Fruit fly (Drosophila melanogaster) whole organism, embryonic: ENCODE measurements around the gene CG15368.

Experiments used
- CG11247 ChIP-seq: fragments of 200-800 bp; sonication (Bioruptor generic); IDR thresholded peaks from 2 replicates; pipeline ENCODE4 v1.3.6; 2022; ENCODE audit warnings: missing biosample characterization, missing genetic modification characterization
- CG11695 ChIP-seq: fragments of 200-800 bp; sonication (Bioruptor generic); IDR thresholded peaks from 3 replicates; pipeline ENCODE4 v1.3.6; 2022; ENCODE audit warnings: missing biosample characterization, missing genetic modification characterization
- CG11696 ChIP-seq: fragments of 200-800 bp; sonication (Bioruptor generic); IDR thresholded peaks from 2 replicates; pipeline ENCODE4 v1.3.6; 2022; ENCODE audit warnings: missing biosample characterization, missing genetic modification characterization
- CG11723 ChIP-seq: fragments of 200-800 bp; sonication (Bioruptor generic); optimal IDR thresholded peaks from 2 replicates; lab custom pipeline; 2017; ENCODE audit warnings: missing biosample characterization, mild to moderate bottlenecking, missing genetic modification characterization
- CG1832 ChIP-seq: fragments of 200-800 bp; sonication (Bioruptor generic); optimal IDR thresholded peaks from 2 replicates; lab custom pipeline; 2017; ENCODE audit warnings: missing biosample characterization, mild to moderate bottlenecking, missing genetic modification characterization, inconsistent platforms
- CG2116 ChIP-seq: fragments of 200-800 bp; sonication (Bioruptor generic); optimal IDR thresholded peaks from 3 replicates; lab custom pipeline; 2018; ENCODE audit warnings: missing biosample characterization, mild to moderate bottlenecking, missing genetic modification characterization
- CG2712 ChIP-seq: fragments of 200-800 bp; optimal IDR thresholded peaks from 3 replicates; lab custom pipeline; 2019; ENCODE audit warnings: missing biosample characterization, mild to moderate bottlenecking, missing genetic modification characterization, moderate library complexity
- CG4328 ChIP-seq: fragments of 200-800 bp; sonication (Bioruptor generic); optimal IDR thresholded peaks from 3 replicates; lab custom pipeline; 2017; ENCODE audit warnings: missing biosample characterization, missing genetic modification reagents, missing genetic modification characterization
- CG6175 ChIP-seq: fragments of 200-800 bp; sonication (Bioruptor generic); IDR thresholded peaks from 3 replicates; pipeline ENCODE4 v1.3.6; 2022; ENCODE audit warnings: missing biosample characterization, missing genetic modification characterization
- CG6272 ChIP-seq: fragments of 200-800 bp; sonication (Bioruptor generic); IDR thresholded peaks from 2 replicates; pipeline ENCODE4 v1.3.6; 2022; ENCODE audit warnings: missing biosample characterization, missing genetic modification characterization
- CG6683 ChIP-seq: fragments of 200-800 bp; sonication (Bioruptor generic); optimal IDR thresholded peaks from 2 replicates; lab custom pipeline; 2017; ENCODE audit warnings: missing biosample characterization, mild to moderate bottlenecking, missing genetic modification characterization, missing genetic modification reagents
- CG6791 ChIP-seq: fragments of 200-800 bp; sonication (Bioruptor generic); IDR thresholded peaks from 3 replicates; pipeline ENCODE4 v1.3.6; 2022; ENCODE audit warnings: missing biosample characterization, missing genetic modification characterization; ENCODE audit not compliant: partially characterized antibody
- CG7271 ChIP-seq: fragments of 200-800 bp; sonication (Bioruptor generic); optimal IDR thresholded peaks from 2 replicates; lab custom pipeline; 2018; ENCODE audit warnings: missing biosample characterization, mild to moderate bottlenecking, missing genetic modification characterization, moderate library complexity
- CG7556 ChIP-seq: fragments of 200-800 bp; sonication (Bioruptor generic); optimal IDR thresholded peaks from 2 replicates; lab custom pipeline; 2017; ENCODE audit warnings: missing biosample characterization, mild to moderate bottlenecking, missing genetic modification characterization
- CG7987 ChIP-seq: fragments of 200-800 bp; sonication (Bioruptor generic); optimal IDR thresholded peaks from 2 replicates; lab custom pipeline; 2018; ENCODE audit warnings: missing biosample characterization, mild to moderate bottlenecking, missing genetic modification characterization, moderate library complexity
- CG9727 ChIP-seq: fragments of 200-800 bp; sonication (Bioruptor generic); optimal IDR thresholded peaks from 3 replicates; lab custom pipeline; 2017; ENCODE audit warnings: missing biosample characterization, mild to moderate bottlenecking, missing genetic modification characterization
- Dip2 ChIP-seq: fragments of 200-800 bp; sonication (Bioruptor generic); IDR thresholded peaks from 2 replicates; pipeline ENCODE4 v1.3.6; 2022; ENCODE audit warnings: missing biosample characterization, missing genetic modification characterization
- Dip3 ChIP-seq: fragments of 200-800 bp; sonication (Bioruptor generic); optimal IDR thresholded peaks from 3 replicates; lab custom pipeline; 2016; ENCODE audit warnings: missing biosample characterization, missing genetic modification characterization
- Drgx ChIP-seq: fragments of 200-800 bp; sonication (Bioruptor generic); IDR thresholded peaks from 2 replicates; pipeline ENCODE4 v1.3.6; 2022; ENCODE audit warnings: missing biosample characterization, missing genetic modification characterization
- Ets65A ChIP-seq: fragments of 200-800 bp; sonication (Bioruptor generic); peaks from one replicate; lab custom pipeline; 2016; ENCODE audit warnings: missing biosample characterization, missing genetic modification characterization
- HLH54F ChIP-seq: fragments of 200-800 bp; sonication (Bioruptor generic); optimal IDR thresholded peaks from 3 replicates; lab custom pipeline; 2016; ENCODE audit warnings: missing biosample characterization, missing genetic modification characterization
- HmgD ChIP-seq: fragments of 200-800 bp; sonication (Bioruptor generic); optimal IDR thresholded peaks from 3 replicates; lab custom pipeline; 2016; ENCODE audit warnings: missing biosample characterization, missing genetic modification characterization
- Hr39 ChIP-seq: fragments of >200 bp; optimal IDR thresholded peaks from 2 replicates; lab custom pipeline; 2017
- Myb ChIP-seq: fragments of 200-800 bp; sonication (Bioruptor generic); optimal IDR thresholded peaks from 2 replicates; lab custom pipeline; 2016; ENCODE audit warnings: missing biosample characterization, missing genetic modification characterization
- Ptx1 ChIP-seq: fragments of 200-800 bp; sonication (Bioruptor generic); IDR thresholded peaks from 2 replicates; pipeline ENCODE4 v1.3.6; 2022; ENCODE audit warnings: missing biosample characterization, missing genetic modification characterization
- Scr ChIP-seq: fragments of 200-800 bp; sonication (Bioruptor generic); IDR thresholded peaks from 2 replicates; pipeline ENCODE4 v1.3.6; 2022; ENCODE audit warnings: missing biosample characterization, missing genetic modification characterization; ENCODE audit not compliant: partially characterized antibody
- Spps ChIP-seq: fragments of 200-800 bp; sonication (Bioruptor generic); optimal IDR thresholded peaks from 2 replicates; lab custom pipeline; 2018; ENCODE audit warnings: missing biosample characterization, mild to moderate bottlenecking, missing genetic modification characterization
- Ssrp ChIP-seq: fragments of 200-800 bp; sonication (Bioruptor generic); optimal IDR thresholded peaks from 2 replicates; lab custom pipeline; 2018; ENCODE audit warnings: missing biosample characterization, mild to moderate bottlenecking, missing genetic modification characterization, moderate library complexity
- YL-1 ChIP-seq: fragments of 200-800 bp; sonication (Bioruptor generic); optimal IDR thresholded peaks from 3 replicates; lab custom pipeline; 2017; ENCODE audit warnings: missing biosample characterization, mild to moderate bottlenecking, missing genetic modification characterization
- chinmo ChIP-seq: fragments of 200-800 bp; sonication (Bioruptor generic); IDR thresholded peaks from 4 replicates; pipeline ENCODE4 v1.3.6; 2022; ENCODE audit warnings: missing biosample characterization, missing genetic modification characterization; ENCODE audit not compliant: partially characterized antibody
- chn ChIP-seq: fragments of 200-800 bp; sonication (Bioruptor generic); optimal IDR thresholded peaks from 2 replicates; lab custom pipeline; 2016; ENCODE audit warnings: missing biosample characterization, missing genetic modification characterization
- dmrt99B ChIP-seq: fragments of 200-800 bp; sonication (Bioruptor generic); optimal IDR thresholded peaks from 2 replicates; lab custom pipeline; 2018; ENCODE audit warnings: missing biosample characterization, mild to moderate bottlenecking, missing genetic modification characterization, moderate library complexity
- emc ChIP-seq: fragments of 200-800 bp; sonication (Bioruptor generic); optimal IDR thresholded peaks from 2 replicates; lab custom pipeline; 2016; ENCODE audit warnings: missing biosample characterization, missing genetic modification characterization
- fd96Cb ChIP-seq: fragments of 200-800 bp; sonication (Bioruptor generic); optimal IDR thresholded peaks from 2 replicates; lab custom pipeline; 2018; ENCODE audit warnings: missing biosample characterization, mild to moderate bottlenecking, missing genetic modification characterization, moderate library complexity
- gt ChIP-seq: fragments of 200-800 bp; sonication (Bioruptor generic); IDR thresholded peaks from 2 replicates; pipeline ENCODE4 v1.3.6; 2022; ENCODE audit warnings: missing biosample characterization, missing genetic modification characterization
- hbn ChIP-seq: fragments of 200-800 bp; sonication (Bioruptor generic); IDR thresholded peaks from 2 replicates; pipeline ENCODE4 v1.3.6; 2022; ENCODE audit warnings: missing biosample characterization, missing genetic modification characterization; ENCODE audit not compliant: partially characterized antibody
- kay ChIP-seq: fragments of 200-800 bp; sonication (Bioruptor generic); optimal IDR thresholded peaks from 2 replicates; lab custom pipeline; 2016; ENCODE audit warnings: missing biosample characterization, missing genetic modification characterization
- lab ChIP-seq: fragments of 200-800 bp; sonication (Bioruptor generic); optimal IDR thresholded peaks from 3 replicates; lab custom pipeline; 2017; ENCODE audit warnings: missing biosample characterization, missing genetic modification characterization, mild to moderate bottlenecking, moderate library complexity, missing genetic modification reagents
- mirr ChIP-seq: fragments of 200-800 bp; sonication (Bioruptor generic); optimal IDR thresholded peaks from 3 replicates; lab custom pipeline; 2018; ENCODE audit warnings: missing biosample characterization, mild to moderate bottlenecking, missing genetic modification characterization
- nerfin-2 ChIP-seq: fragments of 200-800 bp; sonication (Bioruptor generic); IDR thresholded peaks from 2 replicates; pipeline ENCODE4 v1.3.6; 2022; ENCODE audit warnings: missing biosample characterization, missing genetic modification characterization; ENCODE audit not compliant: partially characterized antibody
- otp ChIP-seq: fragments of 200-800 bp; sonication (Bioruptor generic); IDR thresholded peaks from 3 replicates; pipeline ENCODE4, ENCODE4 v1.3.6; 2022; ENCODE audit warnings: missing biosample characterization, missing genetic modification characterization
- salm ChIP-seq: fragments of 200-800 bp; sonication (Bioruptor generic); optimal IDR thresholded peaks from 2 replicates; lab custom pipeline; 2018; ENCODE audit warnings: missing biosample characterization, mild to moderate bottlenecking, missing genetic modification characterization
- seq ChIP-seq: fragments of 200-800 bp; sonication (Bioruptor generic); IDR thresholded peaks from 2 replicates; pipeline ENCODE4 v1.3.6; 2022; ENCODE audit warnings: missing biosample characterization, missing genetic modification characterization
- sima ChIP-seq: fragments of 200-800 bp; sonication (Bioruptor generic); optimal IDR thresholded peaks from 2 replicates; lab custom pipeline; 2016; ENCODE audit warnings: missing biosample characterization, missing genetic modification characterization
- slp2 ChIP-seq: fragments of 200-800 bp; sonication (Bioruptor generic); optimal IDR thresholded peaks from 2 replicates; lab custom pipeline; 2016; ENCODE audit warnings: missing biosample characterization, missing genetic modification characterization
- sqz ChIP-seq: fragments of 200-800 bp; sonication (Bioruptor generic); optimal IDR thresholded peaks from 3 replicates; lab custom pipeline; 2018; ENCODE audit warnings: missing biosample characterization, mild to moderate bottlenecking, missing genetic modification characterization
- tgo ChIP-seq: fragments of 200-800 bp; sonication (Bioruptor generic); IDR thresholded peaks from 3 replicates; pipeline ENCODE4 v1.3.6; 2022; ENCODE audit warnings: missing biosample characterization, missing genetic modification characterization
- z ChIP-seq: fragments of 200-800 bp; sonication (Bioruptor generic); IDR thresholded peaks from 3 replicates; pipeline ENCODE4 v1.3.6; 2022; ENCODE audit warnings: missing biosample characterization, missing genetic modification characterization
- zen2 ChIP-seq: fragments of 200-800 bp; sonication (Bioruptor generic); IDR thresholded peaks from 3 replicates; pipeline ENCODE4 v1.3.6; 2022; ENCODE audit warnings: missing biosample characterization, missing genetic modification characterization; ENCODE audit not compliant: partially characterized antibody
- zfh1 ChIP-seq: fragments of 200-800 bp; sonication (Bioruptor generic); IDR thresholded peaks from 3 replicates; pipeline ENCODE4 v1.3.6; 2022; ENCODE audit warnings: missing biosample characterization, missing genetic modification characterization

The CG15368 gene

dm6 chrX:9201866-9202681, 13.5 kb upstream of the CG15368 start (continued):
- TF ChIP-seq CG7271 (no peak), hbn (no peak), CG11696 (GFP tag; lab: Robert Waterston, UW) (peak; percentile 72), Myb (peak; percentile 28), Ets65A (GFP tag; lab: Kevin White, UChicago) (no peak), Ssrp (tag; lab: Kevin White, UChicago) (no peak), Dip3 (GFP tag; lab: Kevin White, UChicago) (peak; percentile 57), CG9727 (GFP tag; lab: Kevin White, UChicago) (peak; percentile 78), CG4328 (GFP tag; lab: Kevin White, UChicago) (peak; percentile 43), zfh1 (peak; percentile 66; the same call in 2 of the 3 replicates), CG7987 (GFP tag; lab: Kevin White, UChicago) (peak; percentile 71), CG1832 (GFP tag; lab: Kevin White, UChicago) (no peak), emc (no peak), Drgx (peak; percentile 83), Spps (tag; lab: Kevin White, UChicago) (no peak), Dip2 (GFP tag; lab: Robert Waterston, UW) (no peak), sima (no peak), Ptx1 (GFP tag; lab: Robert Waterston, UW) (peak; percentile 79), YL-1 (GFP tag; lab: Kevin White, UChicago) (no peak), chn (GFP tag; lab: Kevin White, UChicago) (no peak), CG11723 (GFP tag; lab: Kevin White, UChicago) (peak; percentile 51), sqz (no peak), otp (peak; percentile 78; the same call in 2 of the 3 replicates), zen2 (GFP tag; lab: Robert Waterston, UW) (no peak), gt (GFP tag; lab: Robert Waterston, UW) (no peak), CG6683 (peak; percentile 68), z (no peak), fd96Cb (tag; lab: Kevin White, UChicago) (peak; percentile 39), CG2116 (no peak), seq (GFP tag; lab: Robert Waterston, UW) (no peak), kay (GFP tag; lab: Kevin White, UChicago) (no peak), CG2712 (tag; lab: Kevin White, UChicago) (peak; percentile 49), CG11247 (GFP tag; lab: Robert Waterston, UW) (peak; percentile 88), dmrt99B (tag; lab: Kevin White, UChicago) (peak; percentile 59), tgo (peak; percentile 82; the same call in 2 of the 3 replicates), CG6175 (GFP tag; lab: Robert Waterston, UW) (peak; percentile 82), salm (tag; lab: Kevin White, UChicago) (peak; percentile 10), HLH54F (peak; percentile 21), mirr (peak; percentile 77), Hr39 (lab: Kevin White, UChicago) (no peak), HmgD (GFP tag; lab: Kevin White, UChicago) (no peak), CG6791 (GFP tag; lab: Robert Waterston, UW) (no peak), lab (GFP tag; lab: Kevin White, UChicago) (peak; percentile 95), nerfin-2 (no peak), chinmo (no peak), CG6272 (GFP tag; lab: Robert Waterston, UW) (peak; percentile 72; the same call in 1 of the 2 replicates), CG11695 (peak; percentile 58), slp2 (GFP tag; lab: Kevin White, UChicago) (no peak), CG7556 (GFP tag; lab: Kevin White, UChicago) (peak; percentile 83), Scr (GFP tag; lab: Robert Waterston, UW) (no peak)
